Worm (Caenorhabditis elegans): ENCODE data around the gene lgc-15.

DNA sequence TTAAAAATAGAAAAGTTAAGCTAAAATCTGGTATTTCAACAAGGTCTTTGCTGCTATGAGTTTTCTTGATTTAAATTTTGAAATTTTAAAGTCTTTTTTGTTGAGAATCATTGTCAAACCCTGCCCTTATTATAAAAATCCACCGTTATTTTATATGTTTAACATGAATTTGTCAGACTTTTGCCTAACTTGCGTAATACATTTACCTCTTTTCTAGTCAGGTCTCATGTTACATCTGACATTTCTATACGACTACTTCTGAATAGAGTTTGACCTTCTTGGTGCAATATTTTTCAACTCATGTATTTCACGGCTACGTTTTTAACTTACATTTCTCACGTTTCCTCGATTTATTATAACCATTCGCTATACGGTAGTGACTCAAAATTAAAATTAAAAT, at the start of gene lgc-15:
- no peak for TF ChIP-seq K09A11.1 (tag; optimal IDR thresholded peaks at IDR 0.05; ENCODE audit: insufficient read depth)
- no peak for TF ChIP-seq pha-4 (tag; optimal IDR thresholded peaks at IDR 0.05)
- no peak for TF ChIP-seq T23F11.4 (GFP tag; optimal IDR thresholded peaks at IDR 0.05)
- no peak for TF ChIP-seq dmd-4 (tag; optimal IDR thresholded peaks at IDR 0.05; ENCODE audit: borderline replicate concordance)
- no peak for TF ChIP-seq tbx-7 (tag; optimal IDR thresholded peaks at IDR 0.05)
- no peak for TF ChIP-seq npax-4 (tag; optimal IDR thresholded peaks at IDR 0.05)
